1 fruit fly cellular context compared by ENCODE assay signal in the genomic region with DNA sequence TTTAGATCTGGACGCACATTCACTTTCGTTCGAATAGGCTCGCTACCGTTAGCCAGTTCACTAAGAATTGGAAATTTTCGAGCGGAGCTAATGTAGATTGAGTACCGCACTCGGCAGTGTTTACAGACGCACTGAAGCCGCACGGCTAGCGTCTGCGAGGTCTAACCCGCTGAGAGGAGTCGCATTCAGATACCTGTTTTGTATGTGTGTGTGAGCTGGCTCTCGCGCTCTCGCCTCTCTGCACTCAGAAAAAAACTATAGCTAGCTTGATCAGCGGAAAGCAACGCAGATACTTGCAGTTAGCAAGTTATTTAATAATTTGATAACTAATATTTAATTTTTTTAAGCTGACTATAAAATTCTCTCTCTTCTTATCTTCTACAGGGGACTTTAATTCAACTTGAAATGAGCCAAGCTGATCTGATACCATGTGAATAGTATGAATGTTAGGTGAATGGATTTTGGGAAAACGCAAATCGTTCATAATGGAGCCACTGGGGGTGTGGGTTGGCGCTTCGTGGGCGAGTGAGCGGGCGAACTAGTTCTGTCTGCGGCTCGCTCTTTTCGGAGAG.
TF ChIP-seq lines count a peak whose summit lies in the region.

rau (minus strand) TSS at position 136 of the 572 bp plus-strand sequence.

TF ChIP-seq in whole organism, embryonic, 481 proteins besides CTCF, POLR2A, EP300 and RAD21 (continued from another document and continues in another):
- TF ChIP-seq hkb (optimal IDR thresholded peaks at IDR 0.05; lab: Kevin White, UChicago) = no peak
- TF ChIP-seq hkb (GFP tag; IDR thresholded peaks at IDR 0.05; lab: Robert Waterston, UW) = peak; percentile 65; the same call in 1 of the 2 replicates
- peak; percentile 70 for TF ChIP-seq az2 (GFP tag; optimal IDR thresholded peaks at IDR 0.05; lab: Kevin White, UChicago)
- TF ChIP-seq ac (GFP tag; optimal IDR thresholded peaks at IDR 0.05; lab: Kevin White, UChicago) = peak; percentile 41
- peak; percentile 69 for TF ChIP-seq vvl (GFP tag; IDR thresholded peaks at IDR 0.05; lab: Robert Waterston, UW)
- peak; percentile 59; the same call in 1 of the 2 replicates for TF ChIP-seq ara (GFP tag; IDR thresholded peaks at IDR 0.05; lab: Robert Waterston, UW)
- peak; percentile 53 for TF ChIP-seq bbx (GFP tag; IDR thresholded peaks at IDR 0.05; lab: Robert Waterston, UW; ENCODE audit: partially characterized antibody)
- TF ChIP-seq HLHmδ (GFP tag; optimal IDR thresholded peaks at IDR 0.05; lab: Kevin White, UChicago) = peak; percentile 82
- peak; percentile 34 for TF ChIP-seq CG17912 (GFP tag; optimal IDR thresholded peaks at IDR 0.05; lab: Kevin White, UChicago)
- TF ChIP-seq Lpt (GFP tag; optimal IDR thresholded peaks at IDR 0.05; lab: Kevin White, UChicago) = no peak
- no peak for TF ChIP-seq hth (optimal IDR thresholded peaks at IDR 0.05; lab: Kevin White, UChicago)
- peak; percentile 64 for TF ChIP-seq sisA (GFP tag; IDR thresholded peaks at IDR 0.05; lab: Robert Waterston, UW)
- peak; percentile 34 for TF ChIP-seq CG6765 (GFP tag; optimal IDR thresholded peaks at IDR 0.05; lab: Kevin White, UChicago)
- peak; percentile 72 for TF ChIP-seq Oli (tag; optimal IDR thresholded peaks at IDR 0.05; lab: Kevin White, UChicago)
- no peak for TF ChIP-seq Neu2 (GFP tag; optimal IDR thresholded peaks at IDR 0.05; lab: Kevin White, UChicago; ENCODE audit: borderline replicate concordance)
- TF ChIP-seq jumu (GFP tag; optimal IDR thresholded peaks at IDR 0.05; lab: Kevin White, UChicago) = no peak
- peak; percentile 5 for TF ChIP-seq HLH54F (GFP tag; optimal IDR thresholded peaks at IDR 0.05; lab: Kevin White, UChicago)
- TF ChIP-seq CG9876 (GFP tag; optimal IDR thresholded peaks at IDR 0.05; lab: Kevin White, UChicago) = no peak
- peak; percentile 54 for TF ChIP-seq Mad (GFP tag; optimal IDR thresholded peaks at IDR 0.05; lab: Kevin White, UChicago)
- TF ChIP-seq CG32767 (GFP tag; IDR thresholded peaks at IDR 0.05; lab: Robert Waterston, UW) = peak; percentile 55
- peak; percentile 29; the same call in 1 of the 2 replicates for TF ChIP-seq HLH3B (GFP tag; IDR thresholded peaks at IDR 0.05; lab: Robert Waterston, UW)
- peak; percentile 71 for TF ChIP-seq Six4 (GFP tag; optimal IDR thresholded peaks at IDR 0.05; lab: Kevin White, UChicago)
- no peak for TF ChIP-seq CG7357 (GFP tag; IDR thresholded peaks at IDR 0.05; lab: Robert Waterston, UW)
- TF ChIP-seq ase (GFP tag; IDR thresholded peaks at IDR 0.05; lab: Robert Waterston, UW) = peak; percentile 37; the same call in 1 of the 3 replicates
- peak; percentile 85 for TF ChIP-seq CG13424 (tag; optimal IDR thresholded peaks at IDR 0.05; lab: Kevin White, UChicago)
- 0 out of 2 replicates have a peak, but pooled peaks have one; percentile 19 for TF ChIP-seq nerfin-2 (GFP tag; IDR thresholded peaks at IDR 0.05; lab: Robert Waterston, UW; ENCODE audit: partially characterized antibody)
- TF ChIP-seq chm (GFP tag; IDR thresholded peaks at IDR 0.05; lab: Robert Waterston, UW) = peak; percentile 85; the same call in 1 of the 2 replicates
- peak; percentile 23 for TF ChIP-seq tup (GFP tag; optimal IDR thresholded peaks at IDR 0.05; lab: Kevin White, UChicago)
- TF ChIP-seq CG9797 (GFP tag; optimal IDR thresholded peaks at IDR 0.05; lab: Kevin White, UChicago) = peak; percentile 15
- peak; percentile 66 for TF ChIP-seq sob (GFP tag; IDR thresholded peaks at IDR 0.05; lab: Robert Waterston, UW)
- no peak; the same call in 1 of the 3 replicates for TF ChIP-seq Optix (GFP tag; IDR thresholded peaks at IDR 0.05; lab: Robert Waterston, UW)
- no peak for TF ChIP-seq mld (GFP tag; IDR thresholded peaks at IDR 0.05; lab: Robert Waterston, UW; ENCODE audit: partially characterized antibody)
- TF ChIP-seq CG5180 (GFP tag; optimal IDR thresholded peaks at IDR 0.05; lab: Kevin White, UChicago) = peak; percentile 67
- TF ChIP-seq Side (GFP tag; optimal IDR thresholded peaks at IDR 0.05; lab: Kevin White, UChicago) = no peak
- peak; percentile 69 for TF ChIP-seq nmo (GFP tag; optimal IDR thresholded peaks at IDR 0.05; lab: Kevin White, UChicago)
- TF ChIP-seq CG7372 (GFP tag; IDR thresholded peaks at IDR 0.05; lab: Robert Waterston, UW) = peak; percentile 76
- peak; percentile 26 for TF ChIP-seq zfh2 (GFP tag; optimal IDR thresholded peaks at IDR 0.05; lab: Kevin White, UChicago)
- peak; percentile 76 for TF ChIP-seq bcd (GFP tag; optimal IDR thresholded peaks at IDR 0.05; lab: Kevin White, UChicago)
- peak; percentile 26; the same call in 1 of the 2 replicates for TF ChIP-seq GATAe (GFP tag; conservative IDR thresholded peaks at IDR 0.05; lab: Robert Waterston, UW)
- 0 out of 3 replicates have a peak, but pooled peaks have one; percentile 25 for TF ChIP-seq CG2889 (GFP tag; IDR thresholded peaks at IDR 0.05; lab: Robert Waterston, UW)
- TF ChIP-seq NC2β (GFP tag; optimal IDR thresholded peaks at IDR 0.05; lab: Kevin White, UChicago) = peak; percentile 57
- TF ChIP-seq CG3838 (GFP tag; optimal IDR thresholded peaks at IDR 0.05; lab: Kevin White, UChicago) = no peak
- peak; percentile 58 for TF ChIP-seq CG10209 (GFP tag; optimal IDR thresholded peaks at IDR 0.05; lab: Kevin White, UChicago)
- no peak for TF ChIP-seq Sin3A (optimal IDR thresholded peaks at IDR 0.05; lab: Kevin White, UChicago)
- TF ChIP-seq CG17802 (tag; optimal IDR thresholded peaks at IDR 0.05; lab: Kevin White, UChicago) = peak; percentile 22
- peak; percentile 30 to 71 for TF ChIP-seq chif (GFP tag; optimal IDR thresholded peaks at IDR 0.05; lab: Kevin White, UChicago)
- TF ChIP-seq Nf-YB (GFP tag; optimal IDR thresholded peaks at IDR 0.05; lab: Kevin White, UChicago) = peak; percentile 36
- peak; percentile 60 for TF ChIP-seq CG12219 (GFP tag; optimal IDR thresholded peaks at IDR 0.05; lab: Kevin White, UChicago)
- TF ChIP-seq Rfx (GFP tag; IDR thresholded peaks at IDR 0.05; lab: Robert Waterston, UW) = peak; percentile 80
- TF ChIP-seq CG10543 (GFP tag; optimal IDR thresholded peaks at IDR 0.05; lab: Kevin White, UChicago) = peak; percentile 89
- peak; percentile 56; the same call in 1 of the 2 replicates for TF ChIP-seq gsb (GFP tag; IDR thresholded peaks at IDR 0.05; lab: Robert Waterston, UW)
- peak; percentile 60 for TF ChIP-seq tap (tag; optimal IDR thresholded peaks at IDR 0.05; lab: Kevin White, UChicago)
- no peak for TF ChIP-seq Poxn (GFP tag; IDR thresholded peaks at IDR 0.05; lab: Robert Waterston, UW)
- peak; percentile 60 for TF ChIP-seq gsb-n (tag; optimal IDR thresholded peaks at IDR 0.05; lab: Kevin White, UChicago)
- peak; percentile 44 for TF ChIP-seq Asciz (GFP tag; optimal IDR thresholded peaks at IDR 0.05; lab: Kevin White, UChicago)
- no peak for TF ChIP-seq crp (GFP tag; optimal IDR thresholded peaks at IDR 0.05; lab: Kevin White, UChicago)
- TF ChIP-seq CG7556 (GFP tag; optimal IDR thresholded peaks at IDR 0.05; lab: Kevin White, UChicago) = peak; percentile 82
- TF ChIP-seq CG7786 (GFP tag; optimal IDR thresholded peaks at IDR 0.05; lab: Kevin White, UChicago) = peak; percentile 34
- TF ChIP-seq trh (GFP tag; optimal IDR thresholded peaks at IDR 0.05; lab: Kevin White, UChicago) = peak; percentile 7
- peak in 1 of 3 experiments; percentile 68 for TF ChIP-seq lola (GFP tag; optimal IDR thresholded peaks at IDR 0.05; lab: Kevin White, UChicago)
- TF ChIP-seq Bteb2 (GFP tag; optimal IDR thresholded peaks at IDR 0.05; lab: Kevin White, UChicago) = peak; percentile 59
- TF ChIP-seq CG16863 (GFP tag; optimal IDR thresholded peaks at IDR 0.05; lab: Kevin White, UChicago) = peak; percentile 23
- no peak for TF ChIP-seq NK7.1 (GFP tag; optimal IDR thresholded peaks at IDR 0.05; lab: Kevin White, UChicago)
- no peak for TF ChIP-seq p53 (GFP tag; optimal IDR thresholded peaks at IDR 0.05; lab: Kevin White, UChicago)
- TF ChIP-seq CG12155 (GFP tag; optimal IDR thresholded peaks at IDR 0.05; lab: Kevin White, UChicago) = peak; percentile 68
- TF ChIP-seq Abd-B (GFP tag; optimal IDR thresholded peaks at IDR 0.05; lab: Kevin White, UChicago) = peak; percentile 55
- TF ChIP-seq CG14965 (GFP tag; optimal IDR thresholded peaks at IDR 0.05; lab: Kevin White, UChicago; ENCODE audit: borderline replicate concordance) = no peak
- TF ChIP-seq CG17612 (GFP tag; IDR thresholded peaks at IDR 0.05; lab: Robert Waterston, UW) = 0 out of 2 replicates have a peak, but pooled peaks have one; percentile 32
- TF ChIP-seq dimm (GFP tag; IDR thresholded peaks at IDR 0.05; lab: Robert Waterston, UW) = no peak
- TF ChIP-seq sens-2 (GFP tag; IDR thresholded peaks at IDR 0.05; lab: Robert Waterston, UW) = peak; percentile 34; the same call in 1 of the 2 replicates
- TF ChIP-seq Doc2 (GFP tag; IDR thresholded peaks at IDR 0.05; lab: Robert Waterston, UW) = no peak
- TF ChIP-seq lov (optimal IDR thresholded peaks at IDR 0.05; lab: Kevin White, UChicago) = no peak
- TF ChIP-seq lov (GFP tag; IDR thresholded peaks at IDR 0.05; lab: Robert Waterston, UW) = 0 out of 3 replicates have a peak, but pooled peaks have one; percentile 57
- no peak for TF ChIP-seq Sry-δ (GFP tag; optimal IDR thresholded peaks at IDR 0.05; lab: Kevin White, UChicago)
- TF ChIP-seq fd96Cb (tag; optimal IDR thresholded peaks at IDR 0.05; lab: Kevin White, UChicago) = peak; percentile 74
- peak; percentile 70 for TF ChIP-seq CG9215 (GFP tag; IDR thresholded peaks at IDR 0.05; lab: Robert Waterston, UW)
- TF ChIP-seq CG18599 (GFP tag; optimal IDR thresholded peaks at IDR 0.05; lab: Kevin White, UChicago) = peak; percentile 84
- no peak for TF ChIP-seq Ravus (GFP tag; IDR thresholded peaks at IDR 0.05; lab: Robert Waterston, UW)
- no peak for TF ChIP-seq prd (optimal IDR thresholded peaks at IDR 0.05; lab: Kevin White, UChicago)
- TF ChIP-seq prd (GFP tag; IDR thresholded peaks at IDR 0.05; lab: Robert Waterston, UW) = peak; percentile 81
- no peak for TF ChIP-seq sna (GFP tag; IDR thresholded peaks at IDR 0.05; lab: Robert Waterston, UW; ENCODE audit: partially characterized antibody)
- TF ChIP-seq Trl (optimal IDR thresholded peaks at IDR 0.05; lab: Kevin White, UChicago) = peak; percentile 90 to 93
- TF ChIP-seq Trl (GFP tag; optimal IDR thresholded peaks at IDR 0.05; lab: Kevin White, UChicago) = no peak
- TF ChIP-seq Hr78 (GFP tag; optimal IDR thresholded peaks at IDR 0.05; lab: Kevin White, UChicago) = peak in 1 of 2 experiments; percentile 68
- peak; percentile 57 for TF ChIP-seq NFAT (GFP tag; IDR thresholded peaks at IDR 0.05; lab: Robert Waterston, UW)
- peak; percentile 32 to 62 for TF ChIP-seq bsh (GFP tag; optimal IDR thresholded peaks at IDR 0.05; lab: Kevin White, UChicago)
- peak; percentile 61 for TF ChIP-seq croc (GFP tag; conservative IDR thresholded peaks at IDR 0.05; lab: Robert Waterston, UW)
- no peak for TF ChIP-seq BEAF-32 (GFP tag; optimal IDR thresholded peaks at IDR 0.05; lab: Kevin White, UChicago)
- peak; percentile 73; the same call in 2 of the 3 replicates for TF ChIP-seq zfh1 (GFP tag; IDR thresholded peaks at IDR 0.05; lab: Robert Waterston, UW)
- peak; percentile 68 for TF ChIP-seq Ada2b (GFP tag; IDR thresholded peaks at IDR 0.05; lab: Robert Waterston, UW)
- TF ChIP-seq Dbx (GFP tag; IDR thresholded peaks at IDR 0.05; lab: Robert Waterston, UW) = peak; percentile 72
- peak; percentile 83 for TF ChIP-seq CG17361 (GFP tag; IDR thresholded peaks at IDR 0.05; lab: Robert Waterston, UW)
- no peak for TF ChIP-seq dati (GFP tag; IDR thresholded peaks at IDR 0.05; lab: Robert Waterston, UW)
- TF ChIP-seq zen2 (GFP tag; IDR thresholded peaks at IDR 0.05; lab: Robert Waterston, UW; ENCODE audit: partially characterized antibody) = no peak; the same call in 2 of the 3 replicates
- TF ChIP-seq amos (GFP tag; IDR thresholded peaks at IDR 0.05; lab: Robert Waterston, UW; ENCODE audit: partially characterized antibody) = peak; percentile 27; the same call in 1 of the 2 replicates
- TF ChIP-seq Ets65A (GFP tag; lab: Kevin White, UChicago) = peak; percentile 77
- TF ChIP-seq CG11247 (GFP tag; IDR thresholded peaks at IDR 0.05; lab: Robert Waterston, UW) = peak; percentile 16; the same call in 1 of the 2 replicates
- TF ChIP-seq CG8281 (tag; optimal IDR thresholded peaks at IDR 0.05; lab: Kevin White, UChicago) = peak; percentile 31
- peak in 1 of 2 experiments; percentile 70 for TF ChIP-seq Hr51 (GFP tag; optimal IDR thresholded peaks at IDR 0.05; lab: Kevin White, UChicago)
- peak; percentile 84; the same call in 2 of the 3 replicates for TF ChIP-seq CG2199 (GFP tag; IDR thresholded peaks at IDR 0.05; lab: Robert Waterston, UW)
- TF ChIP-seq toy (GFP tag; IDR thresholded peaks at IDR 0.05; lab: Robert Waterston, UW) = no peak
- TF ChIP-seq Oaz (GFP tag; IDR thresholded peaks at IDR 0.05; lab: Robert Waterston, UW) = no peak
- TF ChIP-seq ken (GFP tag; IDR thresholded peaks at IDR 0.05; lab: Robert Waterston, UW) = peak; percentile 67; the same call in 2 of the 3 replicates
- TF ChIP-seq Scr (GFP tag; IDR thresholded peaks at IDR 0.05; lab: Robert Waterston, UW; ENCODE audit: partially characterized antibody) = no peak
- TF ChIP-seq Stat92E (GFP tag; optimal IDR thresholded peaks at IDR 0.05; lab: Kevin White, UChicago) = peak in 1 of 3 experiments; percentile 57
- TF ChIP-seq Mrtf (GFP tag; IDR thresholded peaks at IDR 0.05; lab: Robert Waterston, UW) = peak; percentile 44; the same call in 1 of the 3 replicates
- TF ChIP-seq ERR (GFP tag; optimal IDR thresholded peaks at IDR 0.05; lab: Kevin White, UChicago) = no peak
- peak; percentile 66 for TF ChIP-seq oc (tag; optimal IDR thresholded peaks at IDR 0.05; lab: Kevin White, UChicago)
- TF ChIP-seq ham (GFP tag; IDR thresholded peaks at IDR 0.05; lab: Robert Waterston, UW) = no peak
- no peak for TF ChIP-seq Atf-2 (GFP tag; optimal IDR thresholded peaks at IDR 0.05; lab: Kevin White, UChicago)
- TF ChIP-seq CG12299 (tag; optimal IDR thresholded peaks at IDR 0.05; lab: Kevin White, UChicago) = peak; percentile 43
- TF ChIP-seq shn (GFP tag; optimal IDR thresholded peaks at IDR 0.05; lab: Kevin White, UChicago) = peak; percentile 4
- TF ChIP-seq CG8359 (GFP tag; optimal IDR thresholded peaks at IDR 0.05; lab: Kevin White, UChicago; ENCODE audit: borderline replicate concordance) = peak; percentile 39
- TF ChIP-seq HmgZ (tag; optimal IDR thresholded peaks at IDR 0.05; lab: Kevin White, UChicago) = peak; percentile 77
- no peak for TF ChIP-seq sc (optimal IDR thresholded peaks at IDR 0.05; lab: Kevin White, UChicago)
- TF ChIP-seq sc (GFP tag; optimal IDR thresholded peaks at IDR 0.05; lab: Kevin White, UChicago) = peak; percentile 67
- peak; percentile 70 for TF ChIP-seq sqz (GFP tag; optimal IDR thresholded peaks at IDR 0.05; lab: Kevin White, UChicago)
- no peak for TF ChIP-seq da (GFP tag; optimal IDR thresholded peaks at IDR 0.05; lab: Kevin White, UChicago)
- TF ChIP-seq hbn (GFP tag; IDR thresholded peaks at IDR 0.05; lab: Robert Waterston, UW; ENCODE audit: partially characterized antibody) = no peak
- no peak; the same call in 1 of the 3 replicates for TF ChIP-seq CG11093 (GFP tag; IDR thresholded peaks at IDR 0.05; lab: Robert Waterston, UW)
